Fruit fly (Drosophila melanogaster): Measurements from ENCODE around the gene CG13796.

The CG13796 gene

dm6 chr2L:7775260-7775659, 42.8 kb upstream of the CG13796 start:
- TF ChIP-seq Dif (GFP tag; optimal IDR thresholded peaks at IDR 0.05; ENCODE audit: partially characterized antibody) (no peak), CrebA (GFP tag; optimal IDR thresholded peaks at IDR 0.05; ENCODE audit: borderline replicate concordance) (no peak), fru (GFP tag; optimal IDR thresholded peaks at IDR 0.05) (no peak), dsf (GFP tag; optimal IDR thresholded peaks at IDR 0.05; ENCODE audit: borderline replicate concordance) (no peak), N (GFP tag; optimal IDR thresholded peaks at IDR 0.05) (no peak)

DNA sequence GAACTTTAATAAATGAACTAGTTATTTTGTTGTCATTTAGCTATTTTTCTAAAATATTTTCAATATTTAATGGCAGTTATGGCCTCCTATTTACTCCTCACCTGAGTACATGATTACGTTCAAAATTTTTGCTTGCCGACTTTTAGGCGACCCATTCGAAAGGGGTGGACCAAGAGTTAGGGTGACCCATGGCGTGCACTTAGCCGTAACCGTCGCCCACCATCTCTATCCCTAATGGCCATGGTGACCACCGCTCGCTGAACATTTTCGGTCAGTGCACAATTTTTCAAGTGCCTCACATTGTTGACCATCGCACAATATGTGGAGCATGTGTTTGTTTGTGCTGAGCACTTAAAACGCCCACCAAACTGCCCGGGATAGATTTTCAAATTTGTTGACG, 39.4 kb upstream of the CG13796 start:
- no peak for TF ChIP-seq fru (GFP tag; optimal IDR thresholded peaks at IDR 0.05)
- TF ChIP-seq pan (optimal IDR thresholded peaks at IDR 0.05), result no peak
- no peak for TF ChIP-seq psq (GFP tag; optimal IDR thresholded peaks at IDR 0.05)
- no peak for TF ChIP-seq dl (GFP tag; optimal IDR thresholded peaks at IDR 0.05; ENCODE audit: insufficient read depth in 1 of 2, partially characterized antibody in 2 of 2)
- no peak for TF ChIP-seq Myc (optimal IDR thresholded peaks at IDR 0.05)
- TF ChIP-seq br (GFP tag; optimal IDR thresholded peaks at IDR 0.05), result no peak
- no peak for TF ChIP-seq sage (GFP tag; optimal IDR thresholded peaks at IDR 0.05)
- TF ChIP-seq HLH106 (tag; optimal IDR thresholded peaks at IDR 0.05), result no peak

- TF ChIP-seq Jra (GFP tag; optimal IDR thresholded peaks at IDR 0.05) (no peak), lola (GFP tag; optimal IDR thresholded peaks at IDR 0.05) (no peak), psq (GFP tag; optimal IDR thresholded peaks at IDR 0.05) (no peak), brk (GFP tag; optimal IDR thresholded peaks at IDR 0.05) (no peak), Abd-B (GFP tag; optimal IDR thresholded peaks at IDR 0.05) (no peak), fru (GFP tag; optimal IDR thresholded peaks at IDR 0.05) (no peak), woc (GFP tag; optimal IDR thresholded peaks at IDR 0.05) (no peak), ey (GFP tag; optimal IDR thresholded peaks at IDR 0.05) (no peak), dl (GFP tag; optimal IDR thresholded peaks at IDR 0.05; ENCODE audit: insufficient read depth in 1 of 2, partially characterized antibody in 2 of 2) (no peak), jim (GFP tag; optimal IDR thresholded peaks at IDR 0.05) (no peak), CrebA (GFP tag; optimal IDR thresholded peaks at IDR 0.05; ENCODE audit: borderline replicate concordance) (no peak), N (GFP tag; optimal IDR thresholded peaks at IDR 0.05) (no peak)
These were observed 34.9 kb upstream of the CG13796 start, which contains the start of gene CG7191 for dm6 chr2L:7767328-7767727. Gene CG7191, plus strand, starts transcription at chr2L:7767628.

DNA sequence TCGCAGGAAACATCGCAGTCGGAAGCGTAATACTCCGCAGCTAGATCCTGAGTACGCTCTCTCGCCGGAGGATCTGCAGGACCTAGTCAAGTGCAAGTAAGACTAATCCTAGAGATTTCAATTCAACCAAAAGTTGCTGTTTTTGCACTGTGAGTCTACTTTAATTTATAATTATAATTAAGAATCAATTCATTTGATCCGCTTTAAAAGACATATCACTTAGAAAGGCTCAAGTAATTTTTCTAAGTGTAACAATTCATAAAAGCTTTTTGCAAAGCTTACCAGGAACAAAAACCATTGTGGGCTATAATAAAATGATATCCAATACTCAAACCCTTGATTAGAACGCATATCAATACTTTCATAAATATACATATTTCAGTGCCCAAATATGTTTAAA, 24.4 kb upstream of the CG13796 start:
- TF ChIP-seq usp (GFP tag; optimal IDR thresholded peaks at IDR 0.05), result no peak
- TF ChIP-seq jim (GFP tag; optimal IDR thresholded peaks at IDR 0.05), result no peak

dm6 chr2L:7754539-7754938, 22.1 kb upstream of the CG13796 start:
- TF ChIP-seq Dif (GFP tag; optimal IDR thresholded peaks at IDR 0.05; ENCODE audit: partially characterized antibody) (no peak), woc (GFP tag; optimal IDR thresholded peaks at IDR 0.05) (no peak), Rel (GFP tag; optimal IDR thresholded peaks at IDR 0.05) (no peak), Rel (tag; optimal IDR thresholded peaks at IDR 0.05) (no peak), dmrt93B (GFP tag; optimal IDR thresholded peaks at IDR 0.05) (no peak), Dfd (GFP tag; optimal IDR thresholded peaks at IDR 0.05) (no peak), Vsx2 (GFP tag; optimal IDR thresholded peaks at IDR 0.05; ENCODE audit: partially characterized antibody) (no peak), rgr (GFP tag; optimal IDR thresholded peaks at IDR 0.05) (no peak), CrebA (GFP tag; optimal IDR thresholded peaks at IDR 0.05; ENCODE audit: borderline replicate concordance) (no peak), pan (optimal IDR thresholded peaks at IDR 0.05) (no peak), dsf (GFP tag; optimal IDR thresholded peaks at IDR 0.05; ENCODE audit: borderline replicate concordance) (no peak), h (GFP tag; optimal IDR thresholded peaks at IDR 0.05) (no peak), dl (GFP tag; optimal IDR thresholded peaks at IDR 0.05; ENCODE audit: insufficient read depth in 1 of 2, partially characterized antibody in 2 of 2) (no peak), Hnf4 (GFP tag; optimal IDR thresholded peaks at IDR 0.05) (no peak), Myc (optimal IDR thresholded peaks at IDR 0.05) (no peak), CG9705 (GFP tag; optimal IDR thresholded peaks at IDR 0.05) (no peak), Jra (GFP tag; optimal IDR thresholded peaks at IDR 0.05) (no peak), ey (GFP tag; optimal IDR thresholded peaks at IDR 0.05) (no peak), Sp1 (GFP tag; optimal IDR thresholded peaks at IDR 0.05) (no peak), brk (GFP tag; optimal IDR thresholded peaks at IDR 0.05) (no peak), HLH106 (tag; optimal IDR thresholded peaks at IDR 0.05) (no peak)

DNA sequence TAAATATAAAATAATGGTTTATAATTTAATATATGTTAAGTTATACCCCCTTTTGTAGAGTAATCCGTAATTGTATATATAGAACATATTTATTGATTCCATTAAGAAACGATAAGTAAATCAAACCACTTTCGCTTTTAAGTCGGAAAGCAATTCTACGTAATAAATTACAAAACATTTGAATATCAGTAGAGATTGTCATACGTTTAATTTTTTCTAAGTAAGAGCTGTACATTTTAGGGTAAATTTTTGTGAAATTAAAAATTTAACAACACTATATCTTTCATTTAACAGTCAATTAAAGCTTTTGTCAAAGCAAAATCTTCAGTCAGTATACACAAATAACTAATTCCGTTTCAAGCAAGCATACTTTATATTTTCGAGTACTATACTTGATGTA, 21.4 kb upstream of the CG13796 start, which contains the start of gene CG46025:
Gene CG46025, plus strand, starts transcription at position 301 of the 400 bp plus-strand sequence.
- TF ChIP-seq Myc (optimal IDR thresholded peaks at IDR 0.05) (no peak), sage (GFP tag; optimal IDR thresholded peaks at IDR 0.05) (no peak)
